Fruit fly (Drosophila melanogaster) whole organism, pupa: ENCODE data around the gene CG7382.
A peak's percentile ranks its signal among the peaks of the same experiment; 100 is the strongest.

Source experiments
- CG10348 ChIP-seq: fragments of 200-800 bp; sonication (Bioruptor generic); IDR thresholded peaks from 2 replicates; pipeline ENCODE4 v1.3.6; 2022; ENCODE audit warnings: missing biosample characterization, missing genetic modification characterization
- CG12605 ChIP-seq: fragments of 200-800 bp; sonication (Bioruptor generic); IDR thresholded peaks from 2 replicates; pipeline ENCODE4 v1.3.6; 2022; ENCODE audit warnings: missing biosample characterization, missing genetic modification characterization
- CG13204 ChIP-seq: fragments of 200-800 bp; sonication (Bioruptor generic); optimal IDR thresholded peaks from 2 replicates; lab custom pipeline; 2018; ENCODE audit warnings: missing biosample characterization, mild to moderate bottlenecking, missing genetic modification characterization, moderate library complexity
- CG14655 ChIP-seq: fragments of 200-800 bp; sonication (Bioruptor generic); optimal IDR thresholded peaks from 3 replicates; lab custom pipeline; 2017; ENCODE audit warnings: mild to moderate bottlenecking, missing biosample characterization, missing genetic modification reagents, missing genetic modification characterization
- CG15710 ChIP-seq: fragments of 200-800 bp; sonication (Bioruptor generic); optimal IDR thresholded peaks from 2 replicates; lab custom pipeline; 2018; ENCODE audit warnings: missing biosample characterization, mild to moderate bottlenecking, missing genetic modification characterization, moderate library complexity
- CG17806 ChIP-seq: fragments of 200-800 bp; sonication (Bioruptor generic); optimal IDR thresholded peaks from 2 replicates; lab custom pipeline; 2018; ENCODE audit warnings: missing biosample characterization, mild to moderate bottlenecking, missing genetic modification characterization, moderate library complexity
- CG32121 ChIP-seq: fragments of 200-800 bp; sonication (Bioruptor generic); IDR thresholded peaks from 2 replicates; pipeline ENCODE4 v1.3.6; 2022; ENCODE audit warnings: missing biosample characterization, missing genetic modification characterization
- CG34367 ChIP-seq: fragments of 200-800 bp; sonication (Bioruptor generic); optimal IDR thresholded peaks from 2 replicates; lab custom pipeline; 2018; ENCODE audit warnings: missing biosample characterization, mild to moderate bottlenecking, missing genetic modification characterization
- CG4496 ChIP-seq: fragments of 200-800 bp; sonication (Bioruptor generic); IDR thresholded peaks from 3 replicates; pipeline ENCODE4 v1.3.6; 2022; ENCODE audit warnings: missing biosample characterization, missing genetic modification characterization
- CG8159 ChIP-seq: fragments of 200-800 bp; sonication (Bioruptor generic); optimal IDR thresholded peaks from 3 replicates; lab custom pipeline; 2018; ENCODE audit warnings: missing biosample characterization, mild to moderate bottlenecking, missing genetic modification characterization, moderate library complexity
- CG8301 ChIP-seq: fragments of 200-800 bp; sonication (Bioruptor generic); optimal IDR thresholded peaks from 2 replicates; lab custom pipeline; 2018; ENCODE audit warnings: missing biosample characterization, mild to moderate bottlenecking, missing genetic modification characterization
- CG9948 ChIP-seq: fragments of 200-800 bp; sonication (Bioruptor generic); optimal IDR thresholded peaks from 2 replicates; lab custom pipeline; 2018; ENCODE audit warnings: missing biosample characterization, mild to moderate bottlenecking, missing genetic modification characterization, moderate library complexity
- D1 ChIP-seq: fragments of 200-800 bp; sonication (Bioruptor generic); optimal IDR thresholded peaks from 2 replicates; lab custom pipeline; 2018; ENCODE audit warnings: missing biosample characterization, mild to moderate bottlenecking, missing genetic modification characterization, moderate library complexity
- EcR ChIP-seq: fragments of 200-800 bp; sonication (Bioruptor generic); optimal IDR thresholded peaks from 3 replicates; lab custom pipeline; 2019; ENCODE audit warnings: missing biosample characterization, missing genetic modification characterization, mild to moderate bottlenecking, moderate library complexity, missing genetic modification reagents
- Ets98B ChIP-seq: fragments of 200-800 bp; sonication (Bioruptor generic); IDR thresholded peaks from 2 replicates; pipeline ENCODE4 v1.3.6; 2022; ENCODE audit warnings: missing biosample characterization, missing genetic modification characterization
- Pif1A ChIP-seq: fragments of 200-800 bp; sonication (Bioruptor generic); optimal IDR thresholded peaks from 3 replicates; lab custom pipeline; 2016; ENCODE audit warnings: missing biosample characterization, missing genetic modification characterization
- Pif1B ChIP-seq: fragments of 200-800 bp; sonication (Bioruptor generic); optimal IDR thresholded peaks from 3 replicates; lab custom pipeline; 2016; ENCODE audit warnings: missing biosample characterization, missing genetic modification characterization
- Snoo ChIP-seq: fragments of 200-800 bp; sonication (Bioruptor generic); optimal IDR thresholded peaks from 3 replicates; lab custom pipeline; 2017; ENCODE audit warnings: missing biosample characterization, mild to moderate bottlenecking, missing genetic modification characterization, inconsistent platforms
- fd96Ca ChIP-seq: fragments of 200-800 bp; sonication (Bioruptor generic); IDR thresholded peaks from 3 replicates; pipeline ENCODE4 v1.3.6; 2022; ENCODE audit warnings: missing biosample characterization, missing genetic modification characterization
- gl ChIP-seq: fragments of 200-800 bp; sonication (Bioruptor generic); optimal IDR thresholded peaks from 2 replicates; lab custom pipeline; 2018; ENCODE audit warnings: missing biosample characterization, mild to moderate bottlenecking, missing genetic modification characterization
- rn ChIP-seq: fragments of 200-800 bp; sonication (Bioruptor generic); IDR thresholded peaks from 2 replicates; pipeline ENCODE4 v1.3.6; 2022; ENCODE audit warnings: missing biosample characterization, missing genetic modification characterization

CG7382 gene

DNA sequence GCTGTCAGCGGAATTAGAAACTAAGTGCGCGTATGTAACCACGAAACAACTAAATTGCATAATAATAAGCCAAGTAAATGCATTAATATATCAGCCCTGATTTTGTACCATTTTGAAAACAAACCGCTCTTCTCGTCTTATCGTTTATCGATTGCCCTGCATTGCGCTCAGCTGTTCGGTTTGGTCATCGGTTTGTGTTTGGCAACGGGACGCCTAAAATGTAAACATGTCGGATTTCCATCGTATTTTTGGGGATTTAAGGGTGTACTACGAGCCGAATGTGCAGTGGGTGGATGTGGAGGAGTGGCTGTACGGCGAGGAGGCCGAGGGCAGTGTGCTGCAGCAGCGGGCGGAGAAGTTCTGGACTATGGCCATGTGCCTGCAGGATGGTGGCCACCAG is 6.0 kb upstream of the CG7382 start, which contains the start of gene Cap-D3:
Cap-D3 (plus strand) TSS at position 183 of the 400 bp plus-strand sequence.
- TF ChIP-seq CG14655: no peak
- TF ChIP-seq CG17806 (tag; lab: Kevin White, UChicago): no peak
- no peak for TF ChIP-seq Pif1B (GFP tag; lab: Kevin White, UChicago)
- TF ChIP-seq CG10348 (GFP tag; lab: Robert Waterston, UW): no peak
- no peak for TF ChIP-seq CG12605 (GFP tag; lab: Robert Waterston, UW)
- TF ChIP-seq D1 (tag; lab: Kevin White, UChicago): no peak
- TF ChIP-seq, all 21 proteins: peak for 0

DNA sequence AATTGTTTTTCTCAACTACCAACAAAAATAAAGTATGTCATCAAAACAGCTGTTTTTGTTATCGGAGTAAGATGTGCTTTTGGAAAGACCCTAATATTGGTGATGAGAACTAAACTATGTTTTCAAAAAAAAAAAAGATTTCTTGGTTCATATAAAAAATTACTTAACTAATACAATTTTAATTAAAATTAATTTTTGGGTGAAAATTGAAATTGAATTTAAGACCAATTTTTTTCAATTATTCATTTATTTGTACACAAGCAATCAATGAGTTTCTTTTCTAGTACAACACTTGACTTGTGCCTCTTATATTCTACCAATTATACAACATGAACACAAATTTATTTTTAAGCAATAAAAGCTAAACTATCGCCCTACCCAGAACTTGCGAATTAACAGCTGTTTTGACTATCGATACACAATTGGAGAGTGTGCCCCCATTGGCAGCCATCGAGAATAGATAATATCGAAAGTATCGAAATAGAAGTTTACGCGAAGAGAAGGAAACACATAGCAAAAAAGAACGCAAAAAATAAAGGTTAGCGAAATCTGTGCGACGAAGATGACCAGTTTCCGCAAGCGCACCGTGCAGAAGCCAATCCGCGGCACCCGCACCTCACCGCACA is 4.3 kb upstream of the CG7382 start, which contains the start of the genes Vps52 and Elp4:
Vps52 (minus strand) TSS at position 51 of the 626 bp plus-strand sequence.
Elp4 (plus strand) TSS at position 292 of the 626 bp plus-strand sequence.
- TF ChIP-seq fd96Ca (GFP tag; lab: Robert Waterston, UW) (no peak), CG8301 (tag; lab: Kevin White, UChicago) (no peak), EcR (GFP tag; lab: Kevin White, UChicago) (no peak), CG14655 (no peak), CG10348 (GFP tag; lab: Robert Waterston, UW) (no peak), rn (GFP tag; lab: Robert Waterston, UW) (no peak), Pif1B (GFP tag; lab: Kevin White, UChicago) (no peak), Ets98B (GFP tag; lab: Robert Waterston, UW) (peak; percentile 38; the same call in 1 of the 2 replicates), CG4496 (GFP tag; lab: Robert Waterston, UW) (no peak), CG15710 (tag; lab: Kevin White, UChicago) (peak; percentile 65), CG13204 (no peak), gl (no peak), CG9948 (peak; percentile 72), D1 (tag; lab: Kevin White, UChicago) (no peak), Snoo (peak; percentile 72), CG17806 (tag; lab: Kevin White, UChicago) (peak; percentile 72), CG34367 (tag; lab: Kevin White, UChicago) (peak; percentile 64), Pif1A (no peak), CG32121 (GFP tag; lab: Robert Waterston, UW) (peak; percentile 58; the same call in 1 of the 2 replicates), CG8159 (tag; lab: Kevin White, UChicago) (no peak), CG12605 (GFP tag; lab: Robert Waterston, UW) (0 out of 2 replicates have a peak, but pooled peaks have one; percentile 23)
- TF ChIP-seq, all 21 proteins: peak for 8

DNA sequence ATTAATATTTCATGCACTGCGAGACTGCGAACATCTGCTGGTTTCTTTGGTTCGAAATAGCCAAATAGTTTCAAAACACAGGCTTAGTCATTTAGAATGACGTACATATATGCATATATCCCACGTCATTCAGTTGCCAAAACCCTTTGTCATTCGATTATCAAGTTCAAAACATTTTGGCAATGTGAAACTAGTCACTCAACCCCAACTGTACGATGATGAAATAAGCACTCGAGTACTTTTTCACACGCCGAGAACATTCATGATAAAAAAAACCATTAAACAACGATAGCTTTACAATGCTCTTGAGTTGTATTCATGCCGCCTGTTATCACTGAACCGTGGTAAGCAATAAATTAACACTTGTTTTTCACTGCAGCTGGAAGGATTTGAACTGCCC is 1.1 kb upstream of the CG7382 start:
- TF ChIP-seq CG4496 (GFP tag; lab: Robert Waterston, UW): no peak
- TF ChIP-seq fd96Ca (GFP tag; lab: Robert Waterston, UW): peak; percentile 51; the same call in 1 of the 3 replicates

DNA sequence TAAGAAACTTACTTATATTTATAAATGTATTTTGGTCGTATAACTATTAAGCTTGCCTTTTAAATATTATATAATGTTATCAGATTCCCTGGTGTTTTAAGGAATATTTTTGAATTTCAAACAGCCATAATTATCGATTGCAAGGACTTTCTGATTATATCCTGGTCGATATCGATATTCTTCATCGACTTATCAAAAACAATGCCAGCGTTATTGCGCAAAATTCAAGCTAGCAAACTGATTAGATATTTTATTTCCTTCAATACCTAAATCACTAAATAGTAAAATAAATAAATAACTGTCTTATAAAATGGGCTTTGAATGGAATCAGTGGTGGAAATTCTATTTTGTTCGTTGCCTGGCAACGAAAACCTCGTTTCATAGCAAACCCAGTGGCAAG is 2.3 kb downstream of the CG7382 start, which contains the start of gene CG14020:
CG14020 (plus strand) TSS at position 345 of the 400 bp plus-strand sequence.
- TF ChIP-seq EcR (GFP tag; lab: Kevin White, UChicago): no peak
- no peak for TF ChIP-seq CG8301 (tag; lab: Kevin White, UChicago)
- TF ChIP-seq Ets98B (GFP tag; lab: Robert Waterston, UW): no peak
- no peak for TF ChIP-seq CG34367 (tag; lab: Kevin White, UChicago)
- TF ChIP-seq Pif1A: no peak
- TF ChIP-seq CG9948: no peak
- TF ChIP-seq CG8159 (tag; lab: Kevin White, UChicago): no peak
- no peak for TF ChIP-seq CG32121 (GFP tag; lab: Robert Waterston, UW)
- TF ChIP-seq D1 (tag; lab: Kevin White, UChicago): no peak
- TF ChIP-seq CG12605 (GFP tag; lab: Robert Waterston, UW): no peak
- TF ChIP-seq CG4496 (GFP tag; lab: Robert Waterston, UW): no peak
- no peak for TF ChIP-seq rn (GFP tag; lab: Robert Waterston, UW)
- TF ChIP-seq CG13204: no peak
- no peak for TF ChIP-seq CG15710 (tag; lab: Kevin White, UChicago)
- no peak for TF ChIP-seq Snoo

DNA sequence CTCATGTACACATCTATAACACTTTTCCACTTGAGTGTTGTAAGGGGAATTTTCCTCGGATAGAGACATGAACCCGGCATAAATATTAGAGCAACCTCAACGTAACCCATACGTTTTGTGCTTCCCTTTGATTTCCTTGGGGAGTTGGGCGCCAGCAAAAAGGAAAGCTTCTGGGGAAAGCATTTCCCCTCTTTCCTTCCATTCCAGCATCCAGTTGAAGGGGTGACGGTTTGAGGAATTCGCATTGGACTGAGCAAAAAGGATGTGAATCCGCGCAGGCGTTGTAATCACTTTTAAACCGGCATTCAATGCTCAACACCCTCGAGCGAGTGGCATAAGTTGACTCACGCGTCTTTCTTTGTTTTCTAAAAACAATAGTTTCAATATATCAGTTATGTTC is 4.8 kb downstream of the CG7382 start:
- TF ChIP-seq Snoo (no peak), CG32121 (GFP tag; lab: Robert Waterston, UW) (no peak), CG14655 (no peak), EcR (GFP tag; lab: Kevin White, UChicago) (no peak), gl (no peak), CG13204 (no peak), fd96Ca (GFP tag; lab: Robert Waterston, UW) (no peak), CG4496 (GFP tag; lab: Robert Waterston, UW) (no peak), CG34367 (tag; lab: Kevin White, UChicago) (no peak), CG10348 (GFP tag; lab: Robert Waterston, UW) (no peak), CG17806 (tag; lab: Kevin White, UChicago) (no peak)

DNA sequence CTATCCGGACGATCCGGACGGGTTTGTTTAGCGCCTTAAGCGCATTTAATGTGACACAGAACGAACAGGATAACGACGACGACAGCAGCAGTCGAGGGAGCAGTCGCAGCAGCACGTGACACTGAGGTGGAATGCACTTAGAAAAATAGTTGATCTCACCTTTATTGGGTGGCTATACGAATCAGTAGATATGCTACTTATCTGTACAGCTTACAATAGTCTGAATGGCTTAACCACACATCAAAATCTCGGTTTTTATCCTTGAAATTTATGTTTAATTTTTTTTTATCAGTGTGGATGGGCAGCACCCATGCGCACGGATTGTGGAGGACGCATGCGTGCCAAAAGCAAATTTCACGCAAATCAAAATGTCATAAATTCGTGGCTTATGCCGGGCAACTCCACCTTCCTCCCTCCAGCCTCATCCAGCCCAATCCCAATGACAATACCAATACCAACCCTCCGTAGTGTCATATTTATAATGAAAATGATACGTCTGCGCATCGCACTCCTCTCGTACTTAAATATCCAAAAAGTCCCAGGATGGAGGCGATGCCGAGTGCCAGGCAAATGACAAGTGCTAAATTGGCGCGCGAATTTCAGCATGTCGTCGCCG is 11.8 kb downstream of the CG7382 start:
- TF ChIP-seq CG34367 (tag; lab: Kevin White, UChicago) (peak; percentile 5), Snoo (peak; percentile 3), EcR (GFP tag; lab: Kevin White, UChicago) (no peak), D1 (tag; lab: Kevin White, UChicago) (no peak), CG8159 (tag; lab: Kevin White, UChicago) (peak; percentile 36), CG4496 (GFP tag; lab: Robert Waterston, UW) (no peak), CG13204 (no peak), rn (GFP tag; lab: Robert Waterston, UW) (no peak), CG14655 (no peak), fd96Ca (GFP tag; lab: Robert Waterston, UW) (peak; percentile 29; the same call in 1 of the 3 replicates), CG10348 (GFP tag; lab: Robert Waterston, UW) (no peak), CG12605 (GFP tag; lab: Robert Waterston, UW) (no peak), CG8301 (tag; lab: Kevin White, UChicago) (no peak), CG9948 (peak; percentile 8), gl (no peak), CG17806 (tag; lab: Kevin White, UChicago) (peak; percentile 2), Pif1B (GFP tag; lab: Kevin White, UChicago) (no peak), CG32121 (GFP tag; lab: Robert Waterston, UW) (no peak), Pif1A (peak; percentile 54), Ets98B (GFP tag; lab: Robert Waterston, UW) (no peak), CG15710 (tag; lab: Kevin White, UChicago) (no peak)
